Worm (Caenorhabditis elegans) whole organism, midembryonic: Measurements from ENCODE around the gene Y7A5A.8.

Experiments
- flt-1 ChIP-seq: fragments of 200-800 bp; sonication (Bioruptor generic); IDR thresholded peaks from 2 replicates; pipeline ENCODE4 v1.3.6; 2022; ENCODE audit warnings: missing genetic modification characterization, missing compliant biosample characterization
- tab-1 ChIP-seq: fragments of 200-800 bp; sonication (Bioruptor generic); IDR thresholded peaks from 2 replicates; pipeline ENCODE4 v1.3.6; 2022; ENCODE audit warnings: missing genetic modification characterization, missing compliant biosample characterization

DNA sequence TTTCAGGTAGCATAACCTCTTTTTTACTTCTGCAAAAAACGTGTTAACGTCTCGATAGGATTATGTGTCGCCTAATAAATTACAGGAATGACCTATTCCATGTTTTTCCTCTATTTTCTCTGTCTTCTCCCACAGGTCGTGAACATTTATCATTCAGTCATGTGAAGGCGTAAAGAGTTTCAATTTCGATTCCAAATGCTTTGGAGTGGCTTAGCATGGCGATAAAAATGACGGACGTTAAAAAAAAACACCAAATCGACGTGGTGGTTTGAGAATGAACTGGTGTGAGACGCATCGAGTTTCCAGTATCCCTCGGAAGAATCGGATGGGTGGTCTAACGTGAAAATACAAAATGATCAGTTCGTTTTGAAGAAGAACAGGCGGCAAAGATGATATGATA lies 47.3 kb downstream of the Y7A5A.8 start:
- no peak for TF ChIP-seq flt-1 (GFP tag; lab: Robert Waterston, UW)
- TF ChIP-seq tab-1, result no peak
